Worm (Caenorhabditis elegans) whole organism, L4 larva: ENCODE results near the gene sri-67.

Source experiments
- ZK337.2 ChIP-seq: fragments of 200-800 bp; sonication (Bioruptor generic); IDR thresholded peaks from 2 replicates; pipeline ENCODE4 v1.3.6; 2022; ENCODE audit warnings: missing genetic modification reagents, missing genetic modification characterization, missing compliant biosample characterization
- daf-16 ChIP-seq, 3 experiments: sonication (generic microtip); optimal IDR thresholded peaks; 2 replicates each; lab custom pipeline; 2016 to 2017; ENCODE audit warnings: missing genetic modification characterization in 3 of 3, missing genetic modification reagents in 3 of 3, mild to moderate bottlenecking in 2 of 3, missing compliant biosample characterization in 2 of 3, missing biosample characterization in 1 of 3, moderate library complexity in 1 of 3
- daf-8 ChIP-seq: fragments of 200-800 bp; sonication (Bioruptor generic); IDR thresholded peaks from 2 replicates; pipeline ENCODE4 v1.3.6; 2022; ENCODE audit warnings: missing genetic modification characterization, missing compliant biosample characterization
- fkh-10 ChIP-seq: fragments of 150-350 bp; optimal IDR thresholded peaks from 2 replicates; lab custom pipeline; 2014; ENCODE audit warnings: missing biosample characterization, missing genetic modification reagents, missing genetic modification characterization
- nhr-28 ChIP-seq: fragments of 150-350 bp; optimal IDR thresholded peaks from 2 replicates; lab custom pipeline; 2014; ENCODE audit warnings: missing biosample characterization, missing genetic modification characterization
- pha-4 ChIP-seq, 2 experiments: fragments of 150-350 bp in 1 of 2; fragments of 200-800 bp in 1 of 2; sonication (Bioruptor generic) in 1 of 2; IDR thresholded peaks in 1 of 2; optimal IDR thresholded peaks in 1 of 2; 2 replicates each; pipeline versions ENCODE4 v1.3.6 to Lab custom; 2014 to 2022; ENCODE audit warnings: missing genetic modification characterization in 2 of 2, missing genetic modification reagents in 2 of 2, missing biosample characterization in 1 of 2, missing compliant biosample characterization in 1 of 2
- pqm-1 ChIP-seq: sonication (generic microtip); optimal IDR thresholded peaks from 2 replicates; lab custom pipeline; 2017; ENCODE audit warnings: missing biosample characterization, missing genetic modification characterization
- snpc-4 ChIP-seq: fragments of 150-350 bp; optimal IDR thresholded peaks from 2 replicates; lab custom pipeline; 2014; ENCODE audit warnings: missing biosample characterization, missing genetic modification characterization

DNA sequence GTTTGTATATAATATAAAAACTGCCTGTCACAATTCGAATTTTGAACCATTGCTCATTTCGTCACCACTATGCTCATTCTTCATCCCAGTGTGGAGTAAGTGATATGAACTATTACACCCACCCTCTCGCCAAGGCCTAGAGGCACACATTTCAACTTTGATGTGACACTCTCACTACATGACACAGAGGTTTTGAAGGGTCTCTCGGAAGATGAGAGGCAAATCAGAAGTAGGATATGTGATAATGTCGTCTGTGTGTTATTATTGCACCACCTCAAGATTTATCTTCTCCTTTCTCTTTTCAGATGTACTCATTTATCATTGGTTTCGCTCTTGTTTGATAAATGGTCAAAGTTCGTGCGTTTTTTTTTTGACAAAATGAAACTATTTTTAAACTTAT, 33.6 kb downstream of the sri-67 start:
- TF ChIP-seq nhr-28 (no peak), daf-8 (GFP tag; lab: Robert Waterston, UW) (no peak), fkh-10 (GFP tag; lab: Kevin White, UChicago) (no peak), daf-16 (GFP tag; optimal IDR thresholded peaks at IDR 0.05; lab: Kevin White, UChicago) (no peak), daf-16 (tag; optimal IDR thresholded peaks at IDR 0.05; lab: Kevin White, UChicago) (no peak), snpc-4 (tag; lab: Kevin White, UChicago) (no peak), pha-4 (GFP tag; IDR thresholded peaks at IDR 0.05; lab: Robert Waterston, UW) (no peak), pha-4 (tag; optimal IDR thresholded peaks at IDR 0.05; lab: Kevin White, UChicago) (no peak), ZK337.2 (GFP tag; lab: Robert Waterston, UW) (no peak), pqm-1 (tag; lab: Kevin White, UChicago) (no peak)
